Worm (Caenorhabditis elegans): Measurements from ENCODE around the gene ZK430.5.

DNA sequence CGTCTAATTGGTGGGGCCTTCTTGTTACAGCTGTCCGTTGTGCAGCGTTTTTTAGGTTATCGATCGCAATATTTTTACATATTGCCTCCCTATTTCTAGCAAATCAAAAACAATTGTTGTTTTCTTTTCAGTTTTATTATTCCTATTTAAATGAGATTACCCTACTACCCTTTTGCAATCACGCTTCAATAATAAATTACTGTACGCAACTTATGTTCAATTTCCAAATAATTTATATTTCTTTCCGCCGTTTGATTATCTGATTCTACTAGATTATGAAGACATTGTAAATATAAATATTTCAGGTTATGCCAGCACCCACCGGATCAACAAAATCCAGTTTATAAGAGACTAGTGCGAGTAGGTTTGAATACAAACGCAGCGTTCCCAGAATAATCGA is at the start of gene ZK430.5:
- TF ChIP-seq him-1 (tag; optimal IDR thresholded peaks at IDR 0.05) (no peak), W03F9.2 (tag; optimal IDR thresholded peaks at IDR 0.05) (no peak)
